Worm (Caenorhabditis elegans): ENCODE data around the gene F56D6.21.
"Not testable (repeated sequence)": the region's sequence is repeated elsewhere in the genome, so short reads cannot be mapped to it uniquely, and the experiment has no call there.

DNA sequence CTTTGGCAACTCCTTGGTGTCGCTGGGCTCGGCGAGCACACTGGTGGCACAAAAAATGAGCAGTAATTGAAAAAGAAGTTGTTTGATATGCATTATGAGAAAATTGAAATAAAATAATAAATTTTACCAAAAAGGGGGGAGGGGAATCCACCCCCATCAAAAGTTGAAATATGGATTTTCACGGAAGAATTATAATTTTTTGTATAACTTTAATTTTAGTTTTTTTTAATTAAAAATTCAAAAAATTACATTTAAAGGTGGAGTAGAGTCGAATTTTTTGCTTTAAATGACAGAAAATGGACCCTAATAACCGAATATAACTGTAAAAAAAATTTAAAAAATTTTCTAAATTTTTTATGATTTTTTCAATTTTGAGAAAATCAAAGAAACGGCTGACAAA lies 7.1 kb downstream of the F56D6.21 start, which contains the start of gene F56D6.18:
- TF ChIP-seq him-1 (tag; optimal IDR thresholded peaks at IDR 0.05); fkh-3 (tag; optimal IDR thresholded peaks at IDR 0.05); unc-62 (GFP tag; optimal IDR thresholded peaks at IDR 0.05); dpl-1 (GFP tag; optimal IDR thresholded peaks at IDR 0.05); ama-1 (optimal IDR thresholded peaks at IDR 0.05); ama-1 (GFP tag; optimal IDR thresholded peaks at IDR 0.05); lin-35 (GFP tag; optimal IDR thresholded peaks at IDR 0.05); D2030.7 (GFP tag; IDR thresholded peaks at IDR 0.05): not testable (repeated sequence)
